Worm (Caenorhabditis elegans) whole organism, L1 larva: Measurements from ENCODE around the gene R12C12.6.

ENCODE experiments used
- C16A3.4 ChIP-seq: fragments of 150-350 bp; optimal IDR thresholded peaks from 2 replicates; lab custom pipeline; 2014; ENCODE audit warnings: missing biosample characterization, missing genetic modification characterization
- aha-1 ChIP-seq: fragments of 150-350 bp; optimal IDR thresholded peaks from 2 replicates; lab custom pipeline; 2014; ENCODE audit warnings: missing biosample characterization, missing genetic modification characterization
- ceh-63 ChIP-seq: fragments of 200-800 bp; sonication (Bioruptor generic); optimal IDR thresholded peaks from 2 replicates; lab custom pipeline; 2018; ENCODE audit warnings: mild to moderate bottlenecking, missing genetic modification characterization, missing compliant biosample characterization
- ceh-82 ChIP-seq, 3 experiments: fragments of 150-350 bp in 1 of 3; sonication (generic microtip) in 2 of 3; optimal IDR thresholded peaks; 2 replicates each; lab custom pipeline; 2014 to 2017; ENCODE audit warnings: missing biosample characterization in 3 of 3, missing genetic modification characterization in 3 of 3
- ceh-90 ChIP-seq: sonication (generic microtip); optimal IDR thresholded peaks from 2 replicates; lab custom pipeline; 2016; ENCODE audit warnings: missing genetic modification characterization, missing compliant biosample characterization
- efl-3 ChIP-seq: fragments of 200-800 bp; sonication (Bioruptor generic); optimal IDR thresholded peaks from 2 replicates; lab custom pipeline; 2018; ENCODE audit warnings: mild to moderate bottlenecking, missing genetic modification characterization, missing compliant biosample characterization
- egl-27 ChIP-seq, 2 experiments: fragments of 150-350 bp in 1 of 2; sonication (generic microtip); optimal IDR thresholded peaks; 3 replicates each; lab custom pipeline; 2017 to 2018; ENCODE audit warnings: missing biosample characterization in 2 of 2, missing genetic modification characterization in 2 of 2, missing genetic modification reagents in 2 of 2
- ets-5 ChIP-seq: fragments of 200-800 bp; sonication (Bioruptor generic); IDR thresholded peaks from 2 replicates; pipeline ENCODE4 v1.3.6; 2022; ENCODE audit warnings: missing genetic modification characterization, missing compliant biosample characterization
- fos-1 ChIP-seq: fragments of 150-350 bp; optimal IDR thresholded peaks from 2 replicates; lab custom pipeline; 2014; ENCODE audit warnings: missing biosample characterization, missing genetic modification characterization
- hpl-2 ChIP-seq: fragments of 150-350 bp; optimal IDR thresholded peaks from 2 replicates; lab custom pipeline; 2014; ENCODE audit warnings: missing biosample characterization, missing genetic modification reagents, missing genetic modification characterization
- irx-1 ChIP-seq: sonication (generic microtip); optimal IDR thresholded peaks from 2 replicates; lab custom pipeline; 2016; ENCODE audit warnings: missing genetic modification characterization, missing compliant biosample characterization
- lin-14 ChIP-seq: fragments of 200-800 bp; sonication (Bioruptor generic); optimal IDR thresholded peaks from 2 replicates; lab custom pipeline; 2018; ENCODE audit warnings: mild to moderate bottlenecking, missing genetic modification characterization, moderate library complexity, missing compliant biosample characterization
- lin-39 ChIP-seq: fragments of 150-350 bp; optimal IDR thresholded peaks from 2 replicates; lab custom pipeline; 2014; ENCODE audit warnings: missing biosample characterization, missing genetic modification reagents, missing genetic modification characterization
- mab-9 ChIP-seq: fragments of 200-800 bp; sonication (Bioruptor generic); IDR thresholded peaks from 2 replicates; pipeline ENCODE4 v1.3.6; 2022; ENCODE audit warnings: missing genetic modification reagents, missing genetic modification characterization, missing compliant biosample characterization
- nhr-76 ChIP-seq: sonication (generic microtip); optimal IDR thresholded peaks from 2 replicates; lab custom pipeline; 2017; ENCODE audit warnings: missing biosample characterization, missing genetic modification characterization
- skn-1 ChIP-seq: fragments of 150-350 bp; optimal IDR thresholded peaks from 2 replicates; lab custom pipeline; 2014; ENCODE audit warnings: missing biosample characterization, missing genetic modification characterization
- sox-4 ChIP-seq: sonication (generic microtip); optimal IDR thresholded peaks from 2 replicates; lab custom pipeline; 2016; ENCODE audit warnings: missing genetic modification characterization, missing compliant biosample characterization
- sup-37 ChIP-seq: fragments of 200-800 bp; sonication (Bioruptor generic); optimal IDR thresholded peaks from 2 replicates; lab custom pipeline; 2018; ENCODE audit warnings: mild to moderate bottlenecking, missing genetic modification characterization, missing compliant biosample characterization
- tbx-2 ChIP-seq: sonication (generic microtip); optimal IDR thresholded peaks from 2 replicates; lab custom pipeline; 2016; ENCODE audit warnings: missing genetic modification characterization, missing compliant biosample characterization
- unc-130 ChIP-seq: fragments of 150-350 bp; optimal IDR thresholded peaks from 2 replicates; lab custom pipeline; 2017; ENCODE audit warnings: missing biosample characterization, missing genetic modification characterization, inconsistent platforms
- unc-62 ChIP-seq: fragments of 150-350 bp; optimal IDR thresholded peaks from 2 replicates; lab custom pipeline; 2014; ENCODE audit warnings: missing biosample characterization, missing genetic modification reagents, missing genetic modification characterization
- unc-86 ChIP-seq: sonication (generic microtip); optimal IDR thresholded peaks from 2 replicates; lab custom pipeline; 2016; ENCODE audit warnings: missing genetic modification characterization, missing compliant biosample characterization
- zag-1 ChIP-seq: fragments of 150-350 bp; optimal IDR thresholded peaks from 2 replicates; lab custom pipeline; 2014; ENCODE audit warnings: missing biosample characterization, missing genetic modification characterization

The R12C12.6 gene

ce11 chrII:6000136-6000535 lies 47.5 kb downstream of the R12C12.6 start, which contains the start of gene ins-6:
Gene ins-6, plus strand, starts transcription at chrII:6000436.
- no peak for TF ChIP-seq C16A3.4 (tag; lab: Kevin White, UChicago)
- no peak for TF ChIP-seq ceh-90
- no peak for TF ChIP-seq lin-14
- no peak for TF ChIP-seq sup-37 (GFP tag; lab: Kevin White, UChicago)
- TF ChIP-seq aha-1 (tag; lab: Kevin White, UChicago), result no peak
- no peak for TF ChIP-seq fos-1 (tag; lab: Kevin White, UChicago)
- TF ChIP-seq ceh-82 (tag; optimal IDR thresholded peaks at IDR 0.05; lab: Kevin White, UChicago), result no peak
- TF ChIP-seq irx-1 (tag; lab: Kevin White, UChicago), result no peak
- no peak for TF ChIP-seq unc-130 (tag; lab: Kevin White, UChicago)
- TF ChIP-seq hpl-2 (GFP tag; lab: Kevin White, UChicago), result no peak
- TF ChIP-seq unc-86 (tag; lab: Kevin White, UChicago), result no peak
- no peak for TF ChIP-seq unc-62 (GFP tag; lab: Kevin White, UChicago)
- TF ChIP-seq mab-9 (GFP tag; lab: Robert Waterston, UW), result no peak
- no peak for TF ChIP-seq egl-27 (tag; optimal IDR thresholded peaks at IDR 0.05; lab: Kevin White, UChicago)
- no peak for TF ChIP-seq zag-1
- no peak for TF ChIP-seq skn-1 (tag; lab: Kevin White, UChicago)
- no peak for TF ChIP-seq sox-4
- TF ChIP-seq nhr-76 (tag; lab: Kevin White, UChicago), result no peak
- no peak for TF ChIP-seq ets-5
- no peak for TF ChIP-seq ceh-63 (GFP tag; lab: Kevin White, UChicago)

- TF ChIP-seq tbx-2 (tag; lab: Kevin White, UChicago) (no peak), efl-3 (GFP tag; lab: Kevin White, UChicago) (no peak), lin-39 (tag; lab: Kevin White, UChicago) (no peak)
These were observed 50.4 kb downstream of the R12C12.6 start, which contains the start of gene ins-5 for ce11 chrII:5997257-5997656. Gene ins-5, plus strand, starts transcription at chrII:5997557.
